Fruit fly (Drosophila melanogaster) whole organism, embryonic: Measurements from ENCODE around the gene CG14440.
A peak's percentile ranks its signal among the peaks of the same experiment; 100 is the strongest.

Source experiments
- Atf6 ChIP-seq: fragments of 200-800 bp; sonication (Bioruptor generic); IDR thresholded peaks from 2 replicates; pipeline ENCODE4 v1.3.6; 2022; ENCODE audit warnings: missing biosample characterization, missing genetic modification characterization
- B-H2 ChIP-seq: fragments of 200-800 bp; sonication (Bioruptor generic); optimal IDR thresholded peaks from 2 replicates; lab custom pipeline; 2018; ENCODE audit warnings: missing biosample characterization, mild to moderate bottlenecking, missing genetic modification characterization
- C15 ChIP-seq: fragments of 200-800 bp; sonication (Bioruptor generic); IDR thresholded peaks from 3 replicates; pipeline ENCODE4 v1.3.6; 2022; ENCODE audit warnings: missing biosample characterization, missing genetic modification characterization
- CG11398 ChIP-seq: fragments of 200-800 bp; sonication (Bioruptor generic); optimal IDR thresholded peaks from 2 replicates; lab custom pipeline; 2016; ENCODE audit warnings: missing biosample characterization, missing genetic modification characterization
- CG12236 ChIP-seq: fragments of 200-800 bp; sonication (Bioruptor generic); optimal IDR thresholded peaks from 2 replicates; lab custom pipeline; 2016; ENCODE audit warnings: missing biosample characterization, missing genetic modification characterization
- CG12769 ChIP-seq: fragments of 200-800 bp; sonication (Bioruptor generic); optimal IDR thresholded peaks from 2 replicates; lab custom pipeline; 2019; ENCODE audit warnings: missing biosample characterization, mild to moderate bottlenecking, missing genetic modification characterization, moderate library complexity
- CG14050 ChIP-seq: fragments of 200-800 bp; sonication (Bioruptor generic); IDR thresholded peaks from 3 replicates; pipeline ENCODE4 v1.3.6; 2022; ENCODE audit warnings: missing biosample characterization, missing genetic modification characterization
- CG1602 ChIP-seq: fragments of 200-800 bp; sonication (Bioruptor generic); optimal IDR thresholded peaks from 3 replicates; lab custom pipeline; 2016; ENCODE audit warnings: missing biosample characterization, missing genetic modification characterization
- CG17912 ChIP-seq: fragments of 200-800 bp; sonication (Bioruptor generic); optimal IDR thresholded peaks from 2 replicates; lab custom pipeline; 2018; ENCODE audit warnings: missing biosample characterization, mild to moderate bottlenecking, missing genetic modification characterization
- CG1832 ChIP-seq: fragments of 200-800 bp; sonication (Bioruptor generic); optimal IDR thresholded peaks from 2 replicates; lab custom pipeline; 2017; ENCODE audit warnings: missing biosample characterization, mild to moderate bottlenecking, missing genetic modification characterization, inconsistent platforms
- CG18764 ChIP-seq: fragments of 200-800 bp; sonication (Bioruptor generic); optimal IDR thresholded peaks from 3 replicates; lab custom pipeline; 2016; ENCODE audit warnings: missing biosample characterization, missing genetic modification characterization
- CG2129 ChIP-seq: fragments of 200-800 bp; sonication (Bioruptor generic); IDR thresholded peaks from 2 replicates; pipeline ENCODE4 v1.3.6; 2022; ENCODE audit warnings: missing biosample characterization, missing genetic modification characterization; ENCODE audit not compliant: partially characterized antibody
- CG30431 ChIP-seq: fragments of 200-800 bp; sonication (Bioruptor generic); optimal IDR thresholded peaks from 2 replicates; lab custom pipeline; 2017; ENCODE audit warnings: missing biosample characterization, missing genetic modification characterization
- CG32532 ChIP-seq: fragments of 200-800 bp; sonication (Bioruptor generic); IDR thresholded peaks from 2 replicates; pipeline ENCODE4 v1.3.6; 2022; ENCODE audit warnings: missing biosample characterization, missing genetic modification characterization
- CG3726 ChIP-seq: fragments of 200-800 bp; sonication (Bioruptor generic); IDR thresholded peaks from 3 replicates; pipeline ENCODE4, ENCODE4 v1.3.6; 2022; ENCODE audit warnings: missing biosample characterization, missing genetic modification characterization
- CG3847 ChIP-seq: fragments of 200-800 bp; sonication (Bioruptor generic); IDR thresholded peaks from 2 replicates; pipeline ENCODE4 v1.3.6; 2022; ENCODE audit warnings: missing biosample characterization, missing genetic modification characterization
- CG4360 ChIP-seq: fragments of 200-800 bp; sonication (Bioruptor generic); IDR thresholded peaks from 2 replicates; pipeline ENCODE4 v1.3.6; 2022; ENCODE audit warnings: missing biosample characterization, missing genetic modification characterization
- CG5953 ChIP-seq: fragments of 200-800 bp; sonication (Bioruptor generic); IDR thresholded peaks from 2 replicates; pipeline ENCODE4 v1.3.6; 2022; ENCODE audit warnings: missing biosample characterization, missing genetic modification characterization
- CG6175 ChIP-seq: fragments of 200-800 bp; sonication (Bioruptor generic); IDR thresholded peaks from 3 replicates; pipeline ENCODE4 v1.3.6; 2022; ENCODE audit warnings: missing biosample characterization, missing genetic modification characterization
- CG6813 ChIP-seq: fragments of 200-800 bp; sonication (Bioruptor generic); optimal IDR thresholded peaks from 2 replicates; lab custom pipeline; 2017; ENCODE audit warnings: missing biosample characterization, missing genetic modification characterization, mild to moderate bottlenecking, moderate library complexity, missing genetic modification reagents
- CG7928 ChIP-seq: fragments of 200-800 bp; sonication (Bioruptor generic); optimal IDR thresholded peaks from 2 replicates; lab custom pipeline; 2017; ENCODE audit warnings: missing biosample characterization, mild to moderate bottlenecking, missing genetic modification characterization
- CG7987 ChIP-seq: fragments of 200-800 bp; sonication (Bioruptor generic); optimal IDR thresholded peaks from 2 replicates; lab custom pipeline; 2018; ENCODE audit warnings: missing biosample characterization, mild to moderate bottlenecking, missing genetic modification characterization, moderate library complexity
- E2f1 ChIP-seq: fragments of 200-800 bp; sonication (Bioruptor generic); IDR thresholded peaks from 2 replicates; pipeline ENCODE4 v1.3.6; 2022; ENCODE audit warnings: missing biosample characterization, missing genetic modification characterization
- ERR ChIP-seq: fragments of 200-800 bp; sonication (Bioruptor generic); optimal IDR thresholded peaks from 2 replicates; lab custom pipeline; 2016; ENCODE audit warnings: missing biosample characterization, missing genetic modification characterization
- Ets97D ChIP-seq: fragments of 200-800 bp; sonication (Bioruptor generic); optimal IDR thresholded peaks from 3 replicates; lab custom pipeline; 2016; ENCODE audit warnings: missing biosample characterization, missing genetic modification characterization
- HLH54F ChIP-seq: fragments of 200-800 bp; sonication (Bioruptor generic); optimal IDR thresholded peaks from 3 replicates; lab custom pipeline; 2016; ENCODE audit warnings: missing biosample characterization, missing genetic modification characterization
- Mes4 ChIP-seq: fragments of 200-800 bp; sonication (Bioruptor generic); optimal IDR thresholded peaks from 2 replicates; lab custom pipeline; 2016; ENCODE audit warnings: missing biosample characterization, missing genetic modification characterization
- NFAT ChIP-seq: fragments of 200-800 bp; sonication (Bioruptor generic); IDR thresholded peaks from 2 replicates; pipeline ENCODE4 v1.3.6; 2022; ENCODE audit warnings: missing biosample characterization, missing genetic modification characterization
- NfI ChIP-seq: fragments of 200-800 bp; sonication (Bioruptor generic); optimal IDR thresholded peaks from 3 replicates; lab custom pipeline; 2018; ENCODE audit warnings: missing biosample characterization, mild to moderate bottlenecking, missing genetic modification characterization, moderate library complexity
- Side ChIP-seq: fragments of 200-800 bp; sonication (Bioruptor generic); optimal IDR thresholded peaks from 2 replicates; lab custom pipeline; 2016; ENCODE audit warnings: missing biosample characterization, missing genetic modification characterization
- Ssrp ChIP-seq: fragments of 200-800 bp; sonication (Bioruptor generic); optimal IDR thresholded peaks from 2 replicates; lab custom pipeline; 2018; ENCODE audit warnings: missing biosample characterization, mild to moderate bottlenecking, missing genetic modification characterization, moderate library complexity
- Stat92E ChIP-seq, 3 experiments: fragments of >200 bp in 2 of 3; fragments of 200-800 bp in 1 of 3; sonication (Bioruptor generic) in 1 of 3; optimal IDR thresholded peaks; 2 replicates each; lab custom pipeline; 2017 to 2019; ENCODE audit warnings: missing biosample characterization in 3 of 3, missing genetic modification characterization in 3 of 3, mild to moderate bottlenecking in 1 of 3, moderate library complexity in 1 of 3
- TFAM ChIP-seq: fragments of 200-800 bp; sonication (Bioruptor generic); optimal IDR thresholded peaks from 2 replicates; lab custom pipeline; 2017; ENCODE audit warnings: missing biosample characterization, missing genetic modification characterization, inconsistent platforms
- Tbp ChIP-seq: fragments of >200 bp; optimal IDR thresholded peaks from 2 replicates; lab custom pipeline; 2018; ENCODE audit warnings: missing biosample characterization, missing genetic modification characterization
- Usf ChIP-seq: fragments of 200-800 bp; sonication (Bioruptor generic); optimal IDR thresholded peaks from 2 replicates; lab custom pipeline; 2017; ENCODE audit warnings: missing genotype, missing biosample characterization, missing genetic modification characterization
- bcd ChIP-seq: fragments of 200-800 bp; sonication (Bioruptor generic); optimal IDR thresholded peaks from 2 replicates; lab custom pipeline; 2017; ENCODE audit warnings: missing biosample characterization, mild to moderate bottlenecking, missing genetic modification characterization
- btn ChIP-seq: fragments of 200-800 bp; sonication (Bioruptor generic); optimal IDR thresholded peaks from 2 replicates; lab custom pipeline; 2016; ENCODE audit warnings: missing biosample characterization, missing genetic modification characterization
- corto ChIP-seq: fragments of 200-800 bp; sonication (Bioruptor generic); optimal IDR thresholded peaks from 2 replicates; lab custom pipeline; 2016; ENCODE audit warnings: missing biosample characterization, mild to moderate bottlenecking, missing genetic modification characterization, moderate library complexity
- eve ChIP-seq, 2 experiments: fragments of >200 bp; optimal IDR thresholded peaks; 2 replicates each; lab custom pipeline; 2017; ENCODE audit warnings: missing biosample characterization in 2 of 2, missing genetic modification characterization in 2 of 2
- fru ChIP-seq: fragments of >200 bp; optimal IDR thresholded peaks from 2 replicates; lab custom pipeline; 2017
- fu2 ChIP-seq: fragments of 200-800 bp; sonication (Bioruptor generic); optimal IDR thresholded peaks from 2 replicates; lab custom pipeline; 2016; ENCODE audit warnings: missing biosample characterization, missing genetic modification characterization
- gsb ChIP-seq: fragments of 200-800 bp; sonication (Bioruptor generic); IDR thresholded peaks from 2 replicates; pipeline ENCODE4 v1.3.6; 2022; ENCODE audit warnings: missing biosample characterization, missing genetic modification characterization
- lbe ChIP-seq: fragments of 200-800 bp; sonication (Bioruptor generic); optimal IDR thresholded peaks from 2 replicates; lab custom pipeline; 2016; ENCODE audit warnings: missing biosample characterization, mild to moderate bottlenecking, missing genetic modification characterization
- nerfin-2 ChIP-seq: fragments of 200-800 bp; sonication (Bioruptor generic); IDR thresholded peaks from 2 replicates; pipeline ENCODE4 v1.3.6; 2022; ENCODE audit warnings: missing biosample characterization, missing genetic modification characterization; ENCODE audit not compliant: partially characterized antibody
- onecut ChIP-seq: fragments of 200-800 bp; sonication (Bioruptor generic); IDR thresholded peaks from 2 replicates; pipeline ENCODE4 v1.3.6; 2022; ENCODE audit warnings: missing biosample characterization, missing genetic modification characterization
- pzg ChIP-seq: fragments of 200-800 bp; sonication (Bioruptor generic); optimal IDR thresholded peaks from 3 replicates; lab custom pipeline; 2018; ENCODE audit warnings: missing biosample characterization, mild to moderate bottlenecking, missing genetic modification characterization, moderate library complexity
- sens-2 ChIP-seq: fragments of 200-800 bp; sonication (Bioruptor generic); IDR thresholded peaks from 2 replicates; pipeline ENCODE4 v1.3.6; 2022; ENCODE audit warnings: missing biosample characterization, missing genetic modification characterization
- sug ChIP-seq: fragments of 200-800 bp; optimal IDR thresholded peaks from 2 replicates; lab custom pipeline; 2019; ENCODE audit warnings: missing biosample characterization, mild to moderate bottlenecking, missing genetic modification characterization, moderate library complexity
- vfl ChIP-seq: fragments of 200-800 bp; sonication (Bioruptor generic); optimal IDR thresholded peaks from 2 replicates; lab custom pipeline; 2016; ENCODE audit warnings: missing biosample characterization, missing genetic modification characterization

Gene CG14440

DNA sequence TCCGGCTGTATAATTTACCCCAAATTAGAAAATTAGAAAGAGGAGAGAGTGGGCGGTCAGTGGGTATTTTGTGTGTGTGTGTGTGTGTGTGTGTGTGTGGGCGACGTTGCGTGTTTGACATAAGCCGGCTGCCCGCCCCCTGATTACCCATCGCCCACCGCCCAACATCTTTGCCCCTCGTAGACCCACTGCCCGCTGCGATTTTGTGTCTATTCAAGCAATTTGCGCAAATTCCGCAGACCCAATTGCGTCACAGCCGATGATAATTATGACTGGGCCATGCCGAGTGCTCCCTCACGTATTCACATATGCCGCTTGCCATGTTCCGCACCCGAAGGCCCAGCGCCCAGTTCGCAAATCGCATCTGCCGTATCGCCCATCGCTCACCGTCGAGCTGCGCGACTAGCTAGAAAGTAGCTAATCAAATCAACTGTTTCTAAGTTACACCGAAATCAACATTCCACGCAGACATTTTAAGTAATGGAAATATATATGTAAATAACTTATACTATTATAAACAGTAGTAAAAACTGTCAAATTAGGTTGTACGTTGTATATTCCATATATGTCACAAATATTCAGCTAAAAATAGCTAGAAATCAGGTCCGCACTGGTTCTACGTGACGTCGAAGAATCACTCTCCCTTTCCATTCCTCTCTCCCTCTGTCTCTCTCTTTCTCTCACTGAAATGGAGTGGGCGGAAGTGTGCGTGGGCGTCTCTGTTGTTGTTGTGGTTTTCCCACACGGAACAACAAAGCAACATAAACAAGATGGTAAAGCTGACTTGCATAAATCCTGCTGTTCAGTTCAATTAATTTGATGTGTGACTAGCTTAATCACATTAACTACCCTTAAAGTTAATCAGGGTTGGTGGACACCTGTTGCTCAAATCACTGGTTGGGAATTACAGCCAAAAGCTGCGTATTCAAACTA lies 41.5 kb downstream of the CG14440 start (continued):
- no peak for TF ChIP-seq corto
- TF ChIP-seq CG2129 (GFP tag; lab: Robert Waterston, UW): no peak
- no peak for TF ChIP-seq CG12236 (GFP tag; lab: Kevin White, UChicago)
- no peak for TF ChIP-seq fu2 (GFP tag; lab: Kevin White, UChicago)
- no peak for TF ChIP-seq CG14050 (GFP tag; lab: Robert Waterston, UW)
- no peak for TF ChIP-seq CG17912 (GFP tag; lab: Kevin White, UChicago)
- no peak for TF ChIP-seq nerfin-2 (GFP tag; lab: Robert Waterston, UW)
- 0 out of 3 replicates have a peak, but pooled peaks have one; percentile 10 for TF ChIP-seq CG6175 (GFP tag; lab: Robert Waterston, UW)
- no peak for TF ChIP-seq eve (GFP tag; optimal IDR thresholded peaks at IDR 0.05; lab: Kevin White, UChicago)
- TF ChIP-seq HLH54F: no peak
- no peak for TF ChIP-seq CG1832
- no peak for TF ChIP-seq CG11398
- no peak for TF ChIP-seq E2f1
- no peak for TF ChIP-seq CG1602
- TF ChIP-seq CG12769: peak; percentile 60
- TF ChIP-seq pzg: no peak
- TF ChIP-seq B-H2: peak; percentile 69
- TF ChIP-seq Tbp (GFP tag; lab: Kevin White, UChicago): no peak
- TF ChIP-seq C15: no peak
- no peak for TF ChIP-seq CG3726
- no peak for TF ChIP-seq NFAT (GFP tag; lab: Robert Waterston, UW)
- TF ChIP-seq bcd (GFP tag; lab: Kevin White, UChicago): peak; percentile 3
- TF ChIP-seq CG30431 (GFP tag; lab: Kevin White, UChicago): no peak
- no peak for TF ChIP-seq Side (GFP tag; lab: Kevin White, UChicago)
- TF ChIP-seq btn: no peak
- TF ChIP-seq CG7928 (GFP tag; lab: Kevin White, UChicago): no peak
- no peak for TF ChIP-seq CG6813 (GFP tag; lab: Kevin White, UChicago)
- no peak for TF ChIP-seq ERR (GFP tag; lab: Kevin White, UChicago)
- TF ChIP-seq NfI (GFP tag; lab: Kevin White, UChicago): peak; percentile 31
- no peak for TF ChIP-seq Usf
- TF ChIP-seq lbe (GFP tag; lab: Kevin White, UChicago): peak; percentile 46
- TF ChIP-seq gsb: no peak
- no peak for TF ChIP-seq TFAM (GFP tag; lab: Kevin White, UChicago)
- TF ChIP-seq CG5953 (GFP tag; lab: Robert Waterston, UW): no peak
- TF ChIP-seq Mes4 (GFP tag; lab: Kevin White, UChicago): no peak
- TF ChIP-seq Ssrp: peak; percentile 31
- no peak for TF ChIP-seq vfl
- no peak for TF ChIP-seq Ets97D (GFP tag; lab: Kevin White, UChicago)
- peak; percentile 61 for TF ChIP-seq sug
- peak; percentile 27; the same call in 1 of the 2 replicates for TF ChIP-seq CG3847 (GFP tag; lab: Robert Waterston, UW)
- TF ChIP-seq CG32532 (GFP tag; lab: Robert Waterston, UW): no peak; the same call in 1 of the 2 replicates
- no peak for TF ChIP-seq CG18764 (GFP tag; lab: Kevin White, UChicago)
- TF ChIP-seq Atf6 (GFP tag; lab: Robert Waterston, UW): peak; percentile 51; the same call in 1 of the 2 replicates
- peak; percentile 79 for TF ChIP-seq CG4360 (GFP tag; lab: Robert Waterston, UW)
- peak; percentile 28; the same call in 1 of the 2 replicates for TF ChIP-seq onecut (GFP tag; lab: Robert Waterston, UW)
- TF ChIP-seq Stat92E (GFP tag; optimal IDR thresholded peaks at IDR 0.05; lab: Kevin White, UChicago): peak in 1 of 3 experiments; percentile 26
- no peak for TF ChIP-seq fru (lab: Kevin White, UChicago)
- no peak for TF ChIP-seq sens-2 (GFP tag; lab: Robert Waterston, UW)
- TF ChIP-seq CG7987 (GFP tag; lab: Kevin White, UChicago): no peak
